Worm (Caenorhabditis elegans): ENCODE results near the gene Y9C9A.16.

Y9C9A.16 gene

DNA sequence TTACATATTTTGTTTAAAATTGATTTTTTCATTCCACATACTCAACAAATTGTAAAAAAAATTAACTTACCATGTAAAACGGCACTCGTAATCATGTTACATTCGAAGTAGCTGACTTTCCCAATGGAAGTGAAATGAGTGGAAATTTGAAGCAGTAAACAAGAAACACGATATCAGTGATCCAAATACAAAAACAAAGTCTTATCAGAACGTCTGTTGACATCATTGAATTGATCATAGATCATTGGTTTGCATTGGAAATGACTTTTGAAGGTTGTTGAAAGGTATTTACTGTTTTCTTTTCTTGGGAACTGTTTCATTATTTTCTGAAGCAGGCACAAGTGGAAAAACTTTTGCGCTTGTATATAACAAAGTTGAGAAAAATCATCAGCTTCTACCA is at the start of gene Y9C9A.16:
Gene Y9C9A.16, minus strand, starts transcription at position 131 of the 400 bp plus-strand sequence.
- TF ChIP-seq T26A5.8 (tag; optimal IDR thresholded peaks at IDR 0.05) (no peak), aptf-3 (GFP tag; IDR thresholded peaks at IDR 0.05) (no peak), ztf-26 (tag; optimal IDR thresholded peaks at IDR 0.05) (no peak), die-1 (tag; optimal IDR thresholded peaks at IDR 0.05) (no peak), madf-6 (GFP tag; IDR thresholded peaks at IDR 0.05) (no peak), egl-44 (GFP tag; IDR thresholded peaks at IDR 0.05) (no peak), madf-8 (GFP tag; conservative IDR thresholded peaks at IDR 0.05) (no peak)

DNA sequence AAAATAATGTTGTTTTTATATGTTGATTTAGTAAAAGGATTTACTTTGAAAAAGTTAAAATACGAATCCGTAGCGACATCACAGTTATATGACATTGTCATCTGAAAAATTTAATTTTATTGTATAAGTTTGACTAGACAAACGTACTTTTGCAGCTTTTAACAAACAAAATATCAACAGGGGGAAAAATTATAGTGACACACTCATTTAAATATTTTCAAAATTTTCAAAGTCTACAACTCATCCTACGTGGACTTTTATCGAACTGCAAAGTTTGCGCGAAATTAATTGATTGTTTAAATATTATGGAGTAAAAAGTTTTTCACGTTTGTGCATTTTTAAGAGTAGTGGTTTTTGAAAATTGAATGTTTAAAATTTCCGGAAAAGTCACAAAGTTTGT is 49.7 kb upstream of the Y9C9A.16 start, which contains the start of gene C09B9.85:
Gene C09B9.85, minus strand, starts transcription at position 101 of the 400 bp plus-strand sequence.
- TF ChIP-seq hlh-12 (tag; optimal IDR thresholded peaks at IDR 0.05) (no peak), dpff-1 (tag; optimal IDR thresholded peaks at IDR 0.05) (no peak), lag-1 (GFP tag; IDR thresholded peaks at IDR 0.05) (no peak), sptf-2 (GFP tag; optimal IDR thresholded peaks at IDR 0.05) (no peak), ztf-22 (GFP tag; optimal IDR thresholded peaks at IDR 0.05) (no peak)

ce11 chrIV:5020533-5020932 is 44.6 kb upstream of the Y9C9A.16 start, which contains the start of gene T28H11.8:
Gene T28H11.8, minus strand, starts transcription at chrIV:5020633.
- no peak for TF ChIP-seq tlf-1 (GFP tag; optimal IDR thresholded peaks at IDR 0.05)
- TF ChIP-seq Y53F4B.3 (GFP tag; IDR thresholded peaks at IDR 0.05): no peak
- no peak for TF ChIP-seq madf-6 (GFP tag; IDR thresholded peaks at IDR 0.05)
- TF ChIP-seq nhr-80 (tag; optimal IDR thresholded peaks at IDR 0.05): no peak
- TF ChIP-seq C06A6.2 (GFP tag; conservative IDR thresholded peaks at IDR 0.05): no peak
- TF ChIP-seq ekl-4 (GFP tag; IDR thresholded peaks at IDR 0.05): no peak
- no peak for TF ChIP-seq aptf-3 (GFP tag; IDR thresholded peaks at IDR 0.05)

ce11 chrIV:5017075-5017474 is 41.1 kb upstream of the Y9C9A.16 start, which contains the start of gene T28H11.7:
Gene T28H11.7, minus strand, starts transcription at chrIV:5017175.
- TF ChIP-seq egrh-3 (GFP tag; IDR thresholded peaks at IDR 0.05): peak; percentile 49; the same call in 1 of the 2 replicates

- TF ChIP-seq egrh-3 (GFP tag; IDR thresholded peaks at IDR 0.05): peak; percentile 75
Observed at ce11 chrIV:5016461-5016860, 40.5 kb upstream of the Y9C9A.16 start, which contains the start of gene ssq-4. Gene ssq-4, plus strand, starts transcription at chrIV:5016479.

- TF ChIP-seq B0035.1 (tag; optimal IDR thresholded peaks at IDR 0.05): no peak
- no peak for TF ChIP-seq Y53F4B.3 (GFP tag; IDR thresholded peaks at IDR 0.05)
- TF ChIP-seq C17E4.6 (GFP tag; IDR thresholded peaks at IDR 0.05): no peak
- no peak for TF ChIP-seq ekl-4 (GFP tag; IDR thresholded peaks at IDR 0.05)
- TF ChIP-seq snpc-1.1 (tag; optimal IDR thresholded peaks at IDR 0.05; ENCODE audit: insufficient read depth): no peak
- no peak for TF ChIP-seq Y67H2A.10 (GFP tag; conservative IDR thresholded peaks at IDR 0.05)
- TF ChIP-seq akir-1 (GFP tag; optimal IDR thresholded peaks at IDR 0.05): no peak
- TF ChIP-seq ceh-58 (GFP tag; IDR thresholded peaks at IDR 0.05): no peak
- no peak for TF ChIP-seq nfyb-1 (GFP tag; IDR thresholded peaks at IDR 0.05)
- no peak for TF ChIP-seq F23B12.7 (tag; optimal IDR thresholded peaks at IDR 0.05; ENCODE audit: insufficient read depth)
- TF ChIP-seq mxl-1 (tag; optimal IDR thresholded peaks at IDR 0.05): no peak
Observed at ce11 chrIV:5012241-5012640, 36.3 kb upstream of the Y9C9A.16 start, which contains the start of gene srm-1. Gene srm-1, plus strand, starts transcription at chrIV:5012541.

- TF ChIP-seq snpc-4 (GFP tag; optimal IDR thresholded peaks at IDR 0.05) (peak; percentile 62), snpc-4 (tag; optimal IDR thresholded peaks at IDR 0.05) (peak in 3 of 4 experiments; percentile 84 to 97 (median 92)), snpc-1.1 (tag; optimal IDR thresholded peaks at IDR 0.05; ENCODE audit: insufficient read depth) (peak; percentile 83)
Observed at ce11 chrIV:5011025-5011424, 35.1 kb upstream of the Y9C9A.16 start.

All from whole organism, young adult.